Worm (Caenorhabditis elegans) whole organism, L2 larva: Measurements from ENCODE around the gene clec-177.

Source experiments
- C34F6.9 ChIP-seq: fragments of 150-350 bp; optimal IDR thresholded peaks from 2 replicates; lab custom pipeline; 2014; ENCODE audit warnings: missing biosample characterization, missing genetic modification characterization
- R02D3.7 ChIP-seq: fragments of 150-350 bp; optimal IDR thresholded peaks from 2 replicates; lab custom pipeline; 2014; ENCODE audit warnings: missing biosample characterization, missing genetic modification characterization
- Y55F3AM.14 ChIP-seq: fragments of 200-800 bp; sonication (Bioruptor generic); optimal IDR thresholded peaks from 2 replicates; lab custom pipeline; 2018; ENCODE audit warnings: mild to moderate bottlenecking, missing genetic modification characterization, missing compliant biosample characterization
- aly-2 ChIP-seq: fragments of 150-350 bp; optimal IDR thresholded peaks from 2 replicates; lab custom pipeline; 2014; ENCODE audit warnings: missing biosample characterization, missing genetic modification characterization
- ama-1 ChIP-seq: fragments of 150-350 bp; optimal IDR thresholded peaks from 2 replicates; lab custom pipeline; 2018; ENCODE audit warnings: inconsistent platforms
- blmp-1 ChIP-seq: sonication (generic microtip); optimal IDR thresholded peaks from 2 replicates; lab custom pipeline; 2017; ENCODE audit warnings: missing genetic modification characterization, mild to moderate bottlenecking, missing compliant biosample characterization, antibody characterized with exemption, moderate library complexity; ENCODE audit not compliant: insufficient read depth
- ceh-16 ChIP-seq: fragments of 150-350 bp; optimal IDR thresholded peaks from 2 replicates; lab custom pipeline; 2014; ENCODE audit warnings: missing biosample characterization, missing genetic modification characterization
- ceh-82 ChIP-seq: fragments of 150-350 bp; optimal IDR thresholded peaks from 2 replicates; lab custom pipeline; 2014; ENCODE audit warnings: missing biosample characterization, missing genetic modification characterization
- egl-27 ChIP-seq: sonication (generic microtip); optimal IDR thresholded peaks from 3 replicates; lab custom pipeline; 2017; ENCODE audit warnings: missing biosample characterization, missing genetic modification reagents, missing genetic modification characterization
- elt-3 ChIP-seq: sonication (generic microtip); optimal IDR thresholded peaks from 2 replicates; lab custom pipeline; 2017; ENCODE audit warnings: missing biosample characterization, missing genetic modification characterization
- gmeb-1 ChIP-seq: fragments of 150-350 bp; optimal IDR thresholded peaks from 2 replicates; lab custom pipeline; 2014; ENCODE audit warnings: missing biosample characterization, missing genetic modification characterization
- lin-11 ChIP-seq: fragments of 150-350 bp; sonication (generic microtip); optimal IDR thresholded peaks from 2 replicates; lab custom pipeline; 2014; ENCODE audit warnings: missing biosample characterization, missing genetic modification characterization, inconsistent platforms, mixed read lengths
- lin-39 ChIP-seq: fragments of 150-350 bp; optimal IDR thresholded peaks from 2 replicates; lab custom pipeline; 2014; ENCODE audit warnings: missing biosample characterization, missing genetic modification reagents, missing genetic modification characterization
- lsy-2 ChIP-seq, 2 experiments: fragments of 150-350 bp in 1 of 2; sonication (generic microtip) in 1 of 2; optimal IDR thresholded peaks; 2 replicates each; lab custom pipeline; 2014 to 2017; ENCODE audit warnings: missing biosample characterization in 2 of 2, missing genetic modification characterization in 2 of 2
- mab-5 ChIP-seq: fragments of 150-350 bp; optimal IDR thresholded peaks from 2 replicates; lab custom pipeline; 2014; ENCODE audit warnings: missing biosample characterization, missing genetic modification characterization
- mdl-1 ChIP-seq, 2 experiments: fragments of 150-350 bp in 1 of 2; sonication (generic microtip) in 1 of 2; optimal IDR thresholded peaks; 2 replicates each; lab custom pipeline; 2017; ENCODE audit warnings: missing biosample characterization in 2 of 2, missing genetic modification characterization in 2 of 2
- nhr-10 ChIP-seq: sonication (generic microtip); optimal IDR thresholded peaks from 2 replicates; lab custom pipeline; 2017; ENCODE audit warnings: missing biosample characterization, missing genetic modification characterization
- nhr-11 ChIP-seq: fragments of 150-350 bp; optimal IDR thresholded peaks from 2 replicates; lab custom pipeline; 2014; ENCODE audit warnings: missing biosample characterization, missing genetic modification characterization
- nhr-12 ChIP-seq: fragments of 150-350 bp; optimal IDR thresholded peaks from 2 replicates; lab custom pipeline; 2014; ENCODE audit warnings: missing biosample characterization, missing genetic modification characterization
- nhr-129 ChIP-seq: fragments of 150-350 bp; optimal IDR thresholded peaks from 2 replicates; lab custom pipeline; 2014; ENCODE audit warnings: missing biosample characterization, missing genetic modification characterization
- nhr-21 ChIP-seq: fragments of 150-350 bp; optimal IDR thresholded peaks from 2 replicates; lab custom pipeline; 2014; ENCODE audit warnings: missing biosample characterization, missing genetic modification characterization
- nhr-23 ChIP-seq: fragments of 150-350 bp; optimal IDR thresholded peaks from 2 replicates; lab custom pipeline; 2014; ENCODE audit warnings: missing biosample characterization, missing genetic modification reagents, missing genetic modification characterization
- nhr-237 ChIP-seq: fragments of 150-350 bp; optimal IDR thresholded peaks from 2 replicates; lab custom pipeline; 2014; ENCODE audit warnings: missing biosample characterization, missing genetic modification characterization
- nhr-25 ChIP-seq: fragments of 150-350 bp; sonication (generic microtip); optimal IDR thresholded peaks from 3 replicates; lab custom pipeline; 2014; ENCODE audit warnings: missing biosample characterization, missing genetic modification characterization
- nhr-6 ChIP-seq: fragments of 150-350 bp; optimal IDR thresholded peaks from 2 replicates; lab custom pipeline; 2014; ENCODE audit warnings: missing biosample characterization, missing genetic modification characterization
- nhr-77 ChIP-seq: fragments of 150-350 bp; optimal IDR thresholded peaks from 2 replicates; lab custom pipeline; 2014; ENCODE audit warnings: missing biosample characterization, missing genetic modification characterization
- peb-1 ChIP-seq: fragments of 150-350 bp; optimal IDR thresholded peaks from 2 replicates; lab custom pipeline; 2014; ENCODE audit warnings: missing biosample characterization, missing genetic modification characterization
- sem-4 ChIP-seq: fragments of 150-350 bp; optimal IDR thresholded peaks from 2 replicates; lab custom pipeline; 2014; ENCODE audit warnings: missing biosample characterization, missing genetic modification reagents, missing genetic modification characterization
- skn-1 ChIP-seq: sonication (generic microtip); optimal IDR thresholded peaks from 2 replicates; lab custom pipeline; 2017; ENCODE audit warnings: missing biosample characterization, missing genetic modification characterization
- sma-3 ChIP-seq: sonication (generic microtip); optimal IDR thresholded peaks from 2 replicates; lab custom pipeline; 2016; ENCODE audit warnings: missing genetic modification reagents, missing genetic modification characterization, missing compliant biosample characterization
- sma-9 ChIP-seq, 2 experiments: fragments of 150-350 bp in 1 of 2; sonication (generic microtip) in 1 of 2; optimal IDR thresholded peaks; 2 replicates each; lab custom pipeline; 2014 to 2016; ENCODE audit warnings: missing genetic modification characterization in 2 of 2, mild to moderate bottlenecking in 1 of 2, missing biosample characterization in 1 of 2, missing compliant biosample characterization in 1 of 2, missing genetic modification reagents in 1 of 2, moderate library complexity in 1 of 2
- snpc-4 ChIP-seq: fragments of 150-350 bp; optimal IDR thresholded peaks from 2 replicates; lab custom pipeline; 2014; ENCODE audit warnings: missing biosample characterization, missing genetic modification characterization
- unc-62 ChIP-seq: fragments of 150-350 bp; optimal IDR thresholded peaks from 2 replicates; lab custom pipeline; 2014; ENCODE audit warnings: missing biosample characterization, missing genetic modification reagents, missing genetic modification characterization
- zag-1 ChIP-seq: fragments of 150-350 bp; optimal IDR thresholded peaks from 2 replicates; lab custom pipeline; 2014; ENCODE audit warnings: missing biosample characterization, missing genetic modification characterization
- ztf-1 ChIP-seq: fragments of 200-800 bp; sonication (Bioruptor generic); conservative IDR thresholded peaks from 2 replicates; pipeline ENCODE4 v1.3.6; 2022; ENCODE audit warnings: missing genetic modification characterization, missing compliant biosample characterization
- ztf-4 ChIP-seq: fragments of 150-350 bp; optimal IDR thresholded peaks from 2 replicates; lab custom pipeline; 2014; ENCODE audit warnings: missing biosample characterization, missing genetic modification characterization

Gene clec-177

ce11 chrIV:4988531-4988930, 2.2 kb downstream of the clec-177 start, which contains the start of gene E03H12.7:
E03H12.7 (minus strand) TSS chrIV:4988631.
- TF ChIP-seq ztf-1 (GFP tag; lab: Robert Waterston, UW) (no peak), ceh-16 (tag; lab: Kevin White, UChicago) (no peak), lin-11 (tag; lab: Kevin White, UChicago) (no peak), nhr-129 (tag; lab: Kevin White, UChicago) (no peak), snpc-4 (no peak), nhr-6 (tag; lab: Kevin White, UChicago) (no peak), sma-3 (GFP tag; lab: Kevin White, UChicago) (no peak), nhr-23 (no peak), elt-3 (no peak), aly-2 (no peak), zag-1 (no peak), nhr-12 (tag; lab: Kevin White, UChicago) (no peak), sma-9 (GFP tag; optimal IDR thresholded peaks at IDR 0.05; lab: Kevin White, UChicago) (no peak), sma-9 (tag; optimal IDR thresholded peaks at IDR 0.05; lab: Kevin White, UChicago) (no peak), nhr-237 (tag; lab: Kevin White, UChicago) (no peak), ztf-4 (tag; lab: Kevin White, UChicago) (no peak)

ce11 chrIV:4992089-4992488, 5.7 kb downstream of the clec-177 start, which contains the start of gene str-162:
str-162 (plus strand) TSS chrIV:4992389.
- no peak for TF ChIP-seq skn-1 (tag; lab: Kevin White, UChicago)
- TF ChIP-seq ama-1 (lab: Kevin White, UChicago) = no peak
- no peak for TF ChIP-seq nhr-77 (tag; lab: Kevin White, UChicago)
- TF ChIP-seq sma-3 (GFP tag; lab: Kevin White, UChicago) = no peak
- no peak for TF ChIP-seq ceh-82 (tag; lab: Kevin White, UChicago)
- no peak for TF ChIP-seq aly-2
- TF ChIP-seq C34F6.9 (tag; lab: Kevin White, UChicago) = no peak
- no peak for TF ChIP-seq peb-1 (tag; lab: Kevin White, UChicago)
- TF ChIP-seq elt-3 = no peak
- no peak for TF ChIP-seq R02D3.7

ce11 chrIV:4993128-4993527, 6.8 kb downstream of the clec-177 start:
- TF ChIP-seq nhr-25 = no peak
- no peak for TF ChIP-seq ztf-4 (tag; lab: Kevin White, UChicago)
- no peak for TF ChIP-seq nhr-21 (tag; lab: Kevin White, UChicago)
- no peak for TF ChIP-seq zag-1
- TF ChIP-seq snpc-4 = no peak

- no peak for TF ChIP-seq lin-11 (tag; lab: Kevin White, UChicago)
- TF ChIP-seq ztf-4 (tag; lab: Kevin White, UChicago) = no peak
- TF ChIP-seq nhr-77 (tag; lab: Kevin White, UChicago) = no peak
- TF ChIP-seq ceh-16 (tag; lab: Kevin White, UChicago) = no peak
- no peak for TF ChIP-seq lsy-2 (tag; optimal IDR thresholded peaks at IDR 0.05; lab: Kevin White, UChicago)
- TF ChIP-seq nhr-25 = no peak
- TF ChIP-seq Y55F3AM.14 (GFP tag; lab: Kevin White, UChicago) = no peak
- TF ChIP-seq egl-27 (tag; lab: Kevin White, UChicago) = no peak
- TF ChIP-seq blmp-1 (tag; lab: Kevin White, UChicago) = no peak
- TF ChIP-seq sma-9 (GFP tag; optimal IDR thresholded peaks at IDR 0.05; lab: Kevin White, UChicago) = no peak
- TF ChIP-seq sma-9 (tag; optimal IDR thresholded peaks at IDR 0.05; lab: Kevin White, UChicago) = no peak
- TF ChIP-seq sem-4 (tag; lab: Kevin White, UChicago) = no peak
- TF ChIP-seq peb-1 (tag; lab: Kevin White, UChicago) = no peak
- no peak for TF ChIP-seq elt-3
- no peak for TF ChIP-seq unc-62
- no peak for TF ChIP-seq ama-1 (lab: Kevin White, UChicago)
- no peak for TF ChIP-seq mab-5 (tag; lab: Kevin White, UChicago)
Measured at ce11 chrIV:4995842-4996241, 9.5 kb downstream of the clec-177 start, which contains the start of gene ssq-2. ssq-2 (plus strand) TSS chrIV:4996142.

- TF ChIP-seq aly-2 (no peak), mdl-1 (tag; optimal IDR thresholded peaks at IDR 0.05; lab: Kevin White, UChicago) (no peak), ztf-4 (tag; lab: Kevin White, UChicago) (no peak), ceh-16 (tag; lab: Kevin White, UChicago) (no peak), lin-39 (tag; lab: Kevin White, UChicago) (no peak), mab-5 (tag; lab: Kevin White, UChicago) (no peak), nhr-10 (tag; lab: Kevin White, UChicago) (no peak), nhr-77 (tag; lab: Kevin White, UChicago) (no peak), R02D3.7 (no peak), egl-27 (tag; lab: Kevin White, UChicago) (no peak), nhr-21 (tag; lab: Kevin White, UChicago) (no peak), elt-3 (no peak), nhr-11 (tag; lab: Kevin White, UChicago) (no peak), nhr-6 (tag; lab: Kevin White, UChicago) (no peak), gmeb-1 (tag; lab: Kevin White, UChicago) (no peak)
Measured at ce11 chrIV:4996956-4997355, 10.6 kb downstream of the clec-177 start.
